Fruit fly (Drosophila melanogaster) whole organism, wandering third instar larva: ENCODE measurements around the gene Sap30.

Source experiments
- Abd-B ChIP-seq: fragments of >200 bp; optimal IDR thresholded peaks from 2 replicates; lab custom pipeline; 2017; ENCODE audit warnings: missing biosample characterization, missing genetic modification characterization
- CG32264 ChIP-seq: fragments of 200-800 bp; sonication (Bioruptor generic); optimal IDR thresholded peaks from 2 replicates; lab custom pipeline; 2016; ENCODE audit warnings: missing biosample characterization, missing genetic modification characterization
- CG9705 ChIP-seq: fragments of 200-800 bp; sonication (Bioruptor generic); optimal IDR thresholded peaks from 2 replicates; lab custom pipeline; 2018; ENCODE audit warnings: missing biosample characterization, mild to moderate bottlenecking, missing genetic modification characterization
- CrebA ChIP-seq: fragments of 200-800 bp; sonication (Bioruptor generic); optimal IDR thresholded peaks from 2 replicates; lab custom pipeline; 2016; ENCODE audit warnings: missing biosample characterization, mild to moderate bottlenecking, missing genetic modification characterization, borderline replicate concordance
- Dif ChIP-seq: fragments of 200-275, 200-300 bp; sonication (Bioruptor generic); optimal IDR thresholded peaks from 2 replicates; lab custom pipeline; 2018; ENCODE audit warnings: missing biosample characterization, missing genetic modification characterization; ENCODE audit not compliant: partially characterized antibody
- HLH106 ChIP-seq: fragments of 200-800 bp; optimal IDR thresholded peaks from 3 replicates; lab custom pipeline; 2019; ENCODE audit warnings: missing biosample characterization, mild to moderate bottlenecking, missing genetic modification characterization, moderate library complexity
- Hnf4 ChIP-seq: fragments of 200-800 bp; sonication (Bioruptor generic); optimal IDR thresholded peaks from 2 replicates; lab custom pipeline; 2016; ENCODE audit warnings: missing biosample characterization, mild to moderate bottlenecking, missing genetic modification characterization
- Hr78 ChIP-seq: fragments of >200 bp; optimal IDR thresholded peaks from 2 replicates; lab custom pipeline; 2017; ENCODE audit warnings: missing biosample characterization, missing genetic modification characterization
- Hr83 ChIP-seq: fragments of 200-300 bp; sonication (Bioruptor generic); optimal IDR thresholded peaks from 2 replicates; lab custom pipeline; 2016; ENCODE audit warnings: missing biosample characterization, mild to moderate bottlenecking, missing genetic modification characterization, moderate library complexity; ENCODE audit not compliant: poor library complexity, severe bottlenecking
- Jra ChIP-seq: sonication (Bioruptor generic); optimal IDR thresholded peaks from 2 replicates; lab custom pipeline; 2016; ENCODE audit warnings: missing biosample characterization, missing genetic modification characterization
- Mio ChIP-seq: sonication (Bioruptor generic); optimal IDR thresholded peaks from 2 replicates; lab custom pipeline; 2016; ENCODE audit warnings: missing biosample characterization, missing genetic modification characterization
- Myc ChIP-seq: fragments of >200 bp; optimal IDR thresholded peaks from 2 replicates; lab custom pipeline; 2017
- N ChIP-seq: fragments of >200 bp; optimal IDR thresholded peaks from 2 replicates; lab custom pipeline; 2018; ENCODE audit warnings: missing biosample characterization, missing external identifiers, missing genetic modification characterization
- OdsH ChIP-seq: fragments of 200-800 bp; sonication (Bioruptor generic); optimal IDR thresholded peaks from 2 replicates; lab custom pipeline; 2016; ENCODE audit warnings: missing biosample characterization, mild to moderate bottlenecking, missing genetic modification characterization
- Rel ChIP-seq, 2 experiments: fragments of 200-800 bp; sonication (Bioruptor generic) in 1 of 2; optimal IDR thresholded peaks; 2 replicates in 1 of 2; 3 replicates in 1 of 2; lab custom pipeline; 2016 to 2019; ENCODE audit warnings: mild to moderate bottlenecking in 2 of 2, missing biosample characterization in 2 of 2, missing genetic modification characterization in 2 of 2, moderate library complexity in 1 of 2
- Sp1 ChIP-seq: fragments of 200-800 bp; sonication (Bioruptor generic); optimal IDR thresholded peaks from 3 replicates; lab custom pipeline; 2019; ENCODE audit warnings: missing biosample characterization, mild to moderate bottlenecking, missing genetic modification characterization, moderate library complexity
- Vsx2 ChIP-seq: fragments of 200-300, 225-300 bp; sonication (Bioruptor generic); optimal IDR thresholded peaks from 2 replicates; lab custom pipeline; 2018; ENCODE audit warnings: missing biosample characterization, missing genetic modification characterization; ENCODE audit not compliant: partially characterized antibody
- br ChIP-seq: fragments of 200-800 bp; sonication (Bioruptor generic); optimal IDR thresholded peaks from 2 replicates; lab custom pipeline; 2016; ENCODE audit warnings: missing biosample characterization, missing genetic modification characterization
- brk ChIP-seq: fragments of 200-800 bp; sonication (Bioruptor generic); optimal IDR thresholded peaks from 2 replicates; lab custom pipeline; 2016; ENCODE audit warnings: missing biosample characterization, mild to moderate bottlenecking, missing genetic modification characterization
- dl ChIP-seq, 2 experiments: fragments of 175-275, 200-275 bp in 1 of 2; fragments of 200-275 bp in 1 of 2; sonication (Bioruptor generic); optimal IDR thresholded peaks; lab custom pipeline; 2018; ENCODE audit warnings: mild to moderate bottlenecking in 2 of 2, missing biosample characterization in 2 of 2, missing genetic modification characterization in 2 of 2, moderate library complexity in 2 of 2; ENCODE audit not compliant: partially characterized antibody in 2 of 2, insufficient read depth in 1 of 2
- dmrt93B ChIP-seq: fragments of 200-800 bp; sonication (Bioruptor generic); optimal IDR thresholded peaks from 2 replicates; lab custom pipeline; 2018; ENCODE audit warnings: missing biosample characterization, mild to moderate bottlenecking, missing genetic modification characterization
- dsf ChIP-seq: sonication (Bioruptor generic); optimal IDR thresholded peaks from 2 replicates; lab custom pipeline; 2016; ENCODE audit warnings: missing biosample characterization, missing genetic modification characterization, borderline replicate concordance
- ey ChIP-seq: fragments of 200-800 bp; sonication (Bioruptor generic); optimal IDR thresholded peaks from 2 replicates; lab custom pipeline; 2016; ENCODE audit warnings: missing biosample characterization, missing genetic modification characterization
- foxo ChIP-seq, 2 experiments: fragments of 200-800 bp; sonication (Bioruptor generic); optimal IDR thresholded peaks; 2 replicates in 1 of 2; 3 replicates in 1 of 2; lab custom pipeline; 2016 to 2017; ENCODE audit warnings: missing biosample characterization in 2 of 2, missing genetic modification characterization in 2 of 2
- fru ChIP-seq: fragments of 200-800 bp; sonication (Bioruptor generic); optimal IDR thresholded peaks from 3 replicates; lab custom pipeline; 2016; ENCODE audit warnings: missing biosample characterization, mild to moderate bottlenecking, missing genetic modification characterization
- h ChIP-seq: fragments of 200-800 bp; sonication (Bioruptor generic); optimal IDR thresholded peaks from 3 replicates; lab custom pipeline; 2016; ENCODE audit warnings: missing biosample characterization, mild to moderate bottlenecking, missing genetic modification characterization
- jim ChIP-seq: fragments of 175-275, 200-325 bp; sonication (Bioruptor generic); optimal IDR thresholded peaks from 2 replicates; lab custom pipeline; 2016; ENCODE audit warnings: missing biosample characterization, mild to moderate bottlenecking, missing genetic modification characterization
- lola ChIP-seq: fragments of >200 bp; optimal IDR thresholded peaks from 2 replicates; lab custom pipeline; 2017; ENCODE audit warnings: missing biosample characterization, missing genetic modification characterization
- pan ChIP-seq: fragments of >200 bp; optimal IDR thresholded peaks from 2 replicates; lab custom pipeline; 2017
- psq ChIP-seq: fragments of 200-800 bp; sonication (Bioruptor generic); optimal IDR thresholded peaks from 3 replicates; lab custom pipeline; 2017; ENCODE audit warnings: missing biosample characterization, mild to moderate bottlenecking, missing genetic modification characterization, moderate library complexity
- rgr ChIP-seq: fragments of 200-800 bp; sonication (Bioruptor generic); optimal IDR thresholded peaks from 3 replicates; lab custom pipeline; 2016; ENCODE audit warnings: missing biosample characterization, mild to moderate bottlenecking, missing genetic modification characterization
- sage ChIP-seq: fragments of 200-800 bp; sonication (Bioruptor generic); optimal IDR thresholded peaks from 2 replicates; lab custom pipeline; 2016; ENCODE audit warnings: missing biosample characterization, mild to moderate bottlenecking, missing genetic modification characterization
- sv ChIP-seq: fragments of 200-800 bp; sonication (Bioruptor generic); optimal IDR thresholded peaks from 3 replicates; lab custom pipeline; 2016; ENCODE audit warnings: missing biosample characterization, missing genetic modification characterization
- tai ChIP-seq: sonication (Bioruptor generic); optimal IDR thresholded peaks from 2 replicates; lab custom pipeline; 2016; ENCODE audit warnings: missing biosample characterization, missing genetic modification characterization
- usp ChIP-seq: fragments of >200 bp; optimal IDR thresholded peaks from 2 replicates; lab custom pipeline; 2017; ENCODE audit warnings: missing biosample characterization, missing genetic modification characterization
- woc ChIP-seq: sonication (Bioruptor generic); optimal IDR thresholded peaks from 2 replicates; lab custom pipeline; 2016; ENCODE audit warnings: missing biosample characterization, mild to moderate bottlenecking, missing genetic modification characterization

Sap30 gene

dm6 chrX:16746824-16747223 is 40.3 kb upstream of the Sap30 start:
- no peak for TF ChIP-seq CrebA (GFP tag; lab: Kevin White, UChicago)
- TF ChIP-seq Myc (lab: Kevin White, UChicago): no peak

DNA sequence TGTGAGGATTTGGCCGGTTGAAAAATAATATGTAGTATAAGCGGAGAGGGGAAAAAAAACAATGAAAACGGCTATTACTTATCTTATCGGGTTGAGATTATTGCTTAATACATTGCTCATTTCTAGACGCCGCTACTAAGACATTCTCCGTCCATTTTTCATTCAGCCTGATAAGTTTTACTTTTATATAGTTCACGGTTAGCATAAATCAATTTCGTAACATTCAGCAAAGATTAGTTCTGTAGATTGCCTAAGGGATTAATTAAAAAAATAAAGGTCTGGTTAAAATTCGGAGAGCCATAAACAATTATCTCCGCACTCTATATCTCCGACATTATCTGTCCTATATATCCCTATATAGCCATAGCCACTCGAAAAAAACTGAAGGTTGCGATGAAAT is 39.6 kb upstream of the Sap30 start:
- TF ChIP-seq Jra (GFP tag; lab: Kevin White, UChicago) (no peak), Hr78 (GFP tag; lab: Kevin White, UChicago) (no peak), Sp1 (GFP tag; lab: Kevin White, UChicago) (no peak), CG32264 (no peak)

DNA sequence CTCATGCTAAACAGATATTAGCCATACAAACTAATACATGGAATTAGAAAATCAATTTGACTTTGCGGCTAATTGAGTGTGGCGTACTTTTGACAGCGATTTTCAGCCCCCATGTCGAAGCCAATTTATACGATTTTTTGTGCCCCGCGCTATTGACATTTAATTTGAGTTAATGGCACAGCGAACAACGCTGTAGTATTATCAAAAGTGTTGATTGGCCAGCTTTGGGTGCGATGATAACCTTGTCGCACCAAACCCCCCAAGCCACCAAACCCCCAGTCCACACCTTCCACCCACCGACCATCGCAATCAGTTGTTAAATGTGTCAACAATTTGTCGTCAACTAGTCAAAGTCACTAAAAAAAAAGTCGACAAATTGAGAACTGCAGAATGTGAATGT is 37.8 kb upstream of the Sap30 start:
- no peak for TF ChIP-seq N (GFP tag; lab: Kevin White, UChicago)
- TF ChIP-seq Myc (lab: Kevin White, UChicago): no peak
- TF ChIP-seq CG9705: no peak
- TF ChIP-seq Dif (GFP tag; lab: Kevin White, UChicago): no peak
- TF ChIP-seq, all 38 proteins: peak for 0

DNA sequence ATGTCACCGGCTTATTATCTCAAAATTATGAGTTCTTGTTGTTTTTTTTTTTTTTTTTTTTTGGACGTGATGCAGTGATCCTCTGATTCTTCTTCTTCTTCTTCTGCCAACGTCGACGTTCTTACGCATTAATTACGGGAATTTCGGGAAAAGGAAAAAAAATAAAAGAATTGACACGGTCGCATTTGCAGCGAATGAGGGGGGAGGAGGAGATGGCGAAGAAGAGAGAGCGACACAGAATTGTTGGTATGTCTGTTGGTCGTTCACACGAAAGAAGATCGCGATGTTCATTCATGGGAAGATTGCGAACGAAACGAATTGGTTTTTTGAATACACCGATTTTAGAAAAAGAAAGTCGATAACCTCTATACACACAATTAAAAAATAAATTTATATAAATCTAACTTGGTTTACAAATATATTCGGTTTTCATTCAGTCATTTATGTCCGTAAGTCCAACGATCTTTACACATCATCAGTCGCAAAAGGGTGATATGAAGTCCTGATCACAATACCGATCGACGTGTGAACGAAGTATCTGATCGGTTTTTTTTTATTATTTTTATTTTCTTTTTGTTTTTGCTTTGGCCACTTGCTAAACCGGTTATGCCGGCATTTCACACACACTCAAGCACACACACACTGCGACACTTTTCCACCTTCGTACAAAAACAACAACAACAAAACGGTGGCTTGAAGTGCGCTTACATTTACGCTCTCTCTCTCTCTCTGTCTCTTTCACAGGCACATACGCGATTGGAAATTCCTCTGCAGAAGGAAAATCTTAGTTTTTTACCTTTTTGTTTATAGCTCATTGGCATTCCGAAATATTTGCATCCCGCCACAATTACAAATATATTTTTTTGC is 36.1 kb upstream of the Sap30 start:
- TF ChIP-seq Dif (GFP tag; lab: Kevin White, UChicago): peak; percentile 26
- peak; percentile 52 for TF ChIP-seq CrebA (GFP tag; lab: Kevin White, UChicago)
- peak; percentile 96 for TF ChIP-seq Sp1 (GFP tag; lab: Kevin White, UChicago)
- peak in 1 of 2 experiments; percentile 18 for TF ChIP-seq dl (GFP tag; optimal IDR thresholded peaks at IDR 0.05; lab: Kevin White, UChicago; ENCODE audit: insufficient read depth in 1 of 2, partially characterized antibody in 2 of 2)
- TF ChIP-seq dsf (GFP tag; lab: Kevin White, UChicago): peak; percentile 1
- peak; percentile 62 for TF ChIP-seq Hnf4 (GFP tag; lab: Kevin White, UChicago)
- TF ChIP-seq Rel (GFP tag; optimal IDR thresholded peaks at IDR 0.05; lab: Kevin White, UChicago): peak; percentile 80
- peak; percentile 68 for TF ChIP-seq Rel (tag; optimal IDR thresholded peaks at IDR 0.05; lab: Kevin White, UChicago)
- peak; percentile 85 for TF ChIP-seq h (GFP tag; lab: Kevin White, UChicago)
- no peak for TF ChIP-seq Mio (GFP tag; lab: Kevin White, UChicago)
- no peak for TF ChIP-seq Abd-B (GFP tag; lab: Kevin White, UChicago)
- TF ChIP-seq CG32264: peak; percentile 11
- peak; percentile 81 for TF ChIP-seq CG9705
- TF ChIP-seq lola: no peak
- no peak for TF ChIP-seq tai (GFP tag; lab: Kevin White, UChicago)
- TF ChIP-seq Hr83 (GFP tag; lab: Kevin White, UChicago): peak; percentile 28
- peak; percentile 55 for TF ChIP-seq brk (GFP tag; lab: Kevin White, UChicago)
- peak; percentile 76 for TF ChIP-seq dmrt93B (GFP tag; lab: Kevin White, UChicago)
- peak; percentile 67 for TF ChIP-seq ey (GFP tag; lab: Kevin White, UChicago)
- TF ChIP-seq Hr78 (GFP tag; lab: Kevin White, UChicago): no peak
- TF ChIP-seq sage (GFP tag; lab: Kevin White, UChicago): peak; percentile 65
- peak; percentile 85 for TF ChIP-seq fru (GFP tag; lab: Kevin White, UChicago)
- peak; percentile 54 for TF ChIP-seq sv (GFP tag; lab: Kevin White, UChicago)
- TF ChIP-seq OdsH (GFP tag; lab: Kevin White, UChicago): peak; percentile 78
- TF ChIP-seq usp (GFP tag; lab: Kevin White, UChicago): no peak
- peak; percentile 86 for TF ChIP-seq psq (GFP tag; lab: Kevin White, UChicago)
- peak; percentile 70 for TF ChIP-seq br (GFP tag; lab: Kevin White, UChicago)
- no peak for TF ChIP-seq N (GFP tag; lab: Kevin White, UChicago)
- TF ChIP-seq woc (GFP tag; lab: Kevin White, UChicago): peak; percentile 83
- TF ChIP-seq rgr (GFP tag; lab: Kevin White, UChicago): peak; percentile 73
- no peak for TF ChIP-seq Myc (lab: Kevin White, UChicago)
- peak; percentile 63 for TF ChIP-seq Vsx2 (GFP tag; lab: Kevin White, UChicago)
- TF ChIP-seq jim: peak; percentile 94
- no peak for TF ChIP-seq pan (lab: Kevin White, UChicago)
- TF ChIP-seq Jra (GFP tag; lab: Kevin White, UChicago): peak; percentile 13
- TF ChIP-seq HLH106 (tag; lab: Kevin White, UChicago): peak; percentile 88
- TF ChIP-seq foxo (GFP tag; optimal IDR thresholded peaks at IDR 0.05; lab: Kevin White, UChicago): peak in 1 of 2 experiments; percentile 77
